Worm (Caenorhabditis elegans) whole organism, young adult: ENCODE measurements around the gene srh-169.

Experiments
- B0035.1 ChIP-seq: sonication (generic microtip); optimal IDR thresholded peaks from 2 replicates; lab custom pipeline; 2016; ENCODE audit warnings: missing genetic modification characterization, mild to moderate bottlenecking, missing compliant biosample characterization, missing genotype, missing genetic modification reagents
- F22D6.2 ChIP-seq: sonication (generic microtip); optimal IDR thresholded peaks from 2 replicates; lab custom pipeline; 2016; ENCODE audit warnings: mild to moderate bottlenecking, missing genetic modification characterization, missing compliant biosample characterization
- F23B12.7 ChIP-seq: sonication (generic microtip); optimal IDR thresholded peaks from 2 replicates; lab custom pipeline; 2017; ENCODE audit warnings: missing genetic modification characterization, mild to moderate bottlenecking, missing compliant biosample characterization, antibody characterized with exemption, moderate library complexity; ENCODE audit not compliant: insufficient read depth
- F49E8.2 ChIP-seq: sonication (generic microtip); optimal IDR thresholded peaks from 3 replicates; lab custom pipeline; 2017; ENCODE audit warnings: missing genetic modification characterization, mild to moderate bottlenecking, missing compliant biosample characterization, antibody characterized with exemption, moderate library complexity; ENCODE audit not compliant: insufficient read depth
- F55B11.4 ChIP-seq: sonication (generic microtip); optimal IDR thresholded peaks from 2 replicates; lab custom pipeline; 2016; ENCODE audit warnings: missing compliant biosample characterization, missing genetic modification characterization, borderline replicate concordance; ENCODE audit not compliant: insufficient read depth
- T26A5.8 ChIP-seq: sonication (generic microtip); optimal IDR thresholded peaks from 2 replicates; lab custom pipeline; 2016; ENCODE audit warnings: missing genetic modification characterization, missing compliant biosample characterization
- aptf-2 ChIP-seq: fragments of 200-800 bp; sonication (Bioruptor generic); conservative IDR thresholded peaks from 2 replicates; pipeline ENCODE4 v1.3.6; 2022; ENCODE audit warnings: missing genetic modification reagents, missing genetic modification characterization, missing compliant biosample characterization
- attf-3 ChIP-seq: fragments of 200-800 bp; sonication (Bioruptor generic); conservative IDR thresholded peaks from 2 replicates; pipeline ENCODE4 v1.3.6; 2022; ENCODE audit warnings: missing genetic modification reagents, missing genetic modification characterization, missing compliant biosample characterization
- attf-6 ChIP-seq: fragments of 200-800 bp; sonication (Bioruptor generic); IDR thresholded peaks from 2 replicates; pipeline ENCODE4 v1.3.6; 2022; ENCODE audit warnings: missing genetic modification reagents, missing genetic modification characterization, missing compliant biosample characterization
- ccch-3 ChIP-seq: fragments of 200-800 bp; sonication (Bioruptor generic); optimal IDR thresholded peaks from 2 replicates; lab custom pipeline; 2018; ENCODE audit warnings: mild to moderate bottlenecking, missing genetic modification characterization, missing compliant biosample characterization
- ceh-91 ChIP-seq: fragments of 200-800 bp; sonication (Bioruptor generic); IDR thresholded peaks from 2 replicates; pipeline ENCODE4 v1.3.6; 2022; ENCODE audit warnings: missing genetic modification reagents, missing genetic modification characterization, missing compliant biosample characterization
- efl-1 ChIP-seq: fragments of 150-350 bp; optimal IDR thresholded peaks from 2 replicates; lab custom pipeline; 2014; ENCODE audit warnings: missing biosample characterization, missing genetic modification reagents, missing genetic modification characterization
- egl-44 ChIP-seq: fragments of 200-800 bp; sonication (Bioruptor generic); IDR thresholded peaks from 2 replicates; pipeline ENCODE4 v1.3.6; 2022; ENCODE audit warnings: missing genetic modification reagents, missing genetic modification characterization, missing compliant biosample characterization
- fkh-3 ChIP-seq: sonication (generic microtip); optimal IDR thresholded peaks from 2 replicates; lab custom pipeline; 2016; ENCODE audit warnings: mild to moderate bottlenecking, missing genetic modification characterization, missing compliant biosample characterization
- lag-1 ChIP-seq: fragments of 200-800 bp; sonication (Bioruptor generic); IDR thresholded peaks from 2 replicates; pipeline ENCODE4 v1.3.6; 2022; ENCODE audit warnings: missing genetic modification reagents, missing genetic modification characterization, missing compliant biosample characterization
- let-526 ChIP-seq: fragments of 200-800 bp; sonication (Bioruptor generic); IDR thresholded peaks from 2 replicates; pipeline ENCODE4 v1.3.6; 2022; ENCODE audit warnings: missing genetic modification reagents, missing genetic modification characterization, missing compliant biosample characterization
- let-607 ChIP-seq, 2 experiments: fragments of 200-800 bp in 1 of 2; sonication (Bioruptor generic) in 1 of 2; sonication (generic microtip) in 1 of 2; optimal IDR thresholded peaks; 2 replicates each; lab custom pipeline; 2016 to 2018; ENCODE audit warnings: mild to moderate bottlenecking in 2 of 2, missing compliant biosample characterization in 2 of 2, missing genetic modification characterization in 2 of 2, moderate library complexity in 2 of 2, missing genotype in 1 of 2
- lir-1 ChIP-seq: fragments of 200-800 bp; sonication (Bioruptor generic); conservative IDR thresholded peaks from 2 replicates; pipeline ENCODE4 v1.3.6; 2022; ENCODE audit warnings: missing genetic modification reagents, missing genetic modification characterization, missing compliant biosample characterization
- madf-10 ChIP-seq: sonication (generic microtip); optimal IDR thresholded peaks from 2 replicates; lab custom pipeline; 2016; ENCODE audit warnings: mild to moderate bottlenecking, missing genetic modification characterization, missing compliant biosample characterization
- madf-6 ChIP-seq: fragments of 200-800 bp; sonication (Bioruptor generic); IDR thresholded peaks from 2 replicates; pipeline ENCODE4 v1.3.6; 2022; ENCODE audit warnings: missing genetic modification reagents, missing genetic modification characterization, missing compliant biosample characterization
- nhr-120 ChIP-seq: fragments of 200-800 bp; sonication (Bioruptor generic); IDR thresholded peaks from 2 replicates; pipeline ENCODE4 v1.3.6; 2022; ENCODE audit warnings: missing genetic modification characterization, missing compliant biosample characterization
- nhr-179 ChIP-seq: sonication (generic microtip); optimal IDR thresholded peaks from 2 replicates; lab custom pipeline; 2016; ENCODE audit warnings: mild to moderate bottlenecking, missing genetic modification characterization, missing compliant biosample characterization
- nhr-27 ChIP-seq: fragments of 200-800 bp; sonication (Bioruptor generic); optimal IDR thresholded peaks from 2 replicates; lab custom pipeline; 2018; ENCODE audit warnings: mild to moderate bottlenecking, missing genetic modification characterization, moderate library complexity, missing compliant biosample characterization
- pbrm-1 ChIP-seq: fragments of 200-800 bp; sonication (Bioruptor generic); IDR thresholded peaks from 2 replicates; pipeline ENCODE4 v1.3.6; 2022; ENCODE audit warnings: missing genetic modification reagents, missing genetic modification characterization, missing compliant biosample characterization
- pha-4 ChIP-seq: fragments of 150-350 bp; sonication (generic microtip); optimal IDR thresholded peaks from 2 replicates; lab custom pipeline; 2014; ENCODE audit warnings: missing biosample characterization, missing genetic modification reagents, missing genetic modification characterization
- rcor-1 ChIP-seq: fragments of 200-800 bp; sonication (Bioruptor generic); IDR thresholded peaks from 2 replicates; pipeline ENCODE4 v1.3.6; 2022; ENCODE audit warnings: missing genetic modification reagents, missing genetic modification characterization, missing compliant biosample characterization
- repo-1 ChIP-seq: sonication (generic microtip); optimal IDR thresholded peaks from 2 replicates; lab custom pipeline; 2017; ENCODE audit warnings: mild to moderate bottlenecking, missing genetic modification characterization, missing compliant biosample characterization
- snpc-1.3 ChIP-seq: sonication (generic microtip); optimal IDR thresholded peaks from 2 replicates; lab custom pipeline; 2017; ENCODE audit warnings: missing genetic modification characterization, mild to moderate bottlenecking, missing compliant biosample characterization, antibody characterized with exemption, moderate library complexity, missing genotype, missing genetic modification reagents; ENCODE audit not compliant: insufficient read depth
- tlf-1 ChIP-seq: fragments of 200-800 bp; sonication (Bioruptor generic); optimal IDR thresholded peaks from 2 replicates; lab custom pipeline; 2018; ENCODE audit warnings: mild to moderate bottlenecking, missing genetic modification characterization, missing compliant biosample characterization
- zim-3 ChIP-seq: sonication (generic microtip); optimal IDR thresholded peaks from 2 replicates; lab custom pipeline; 2017; ENCODE audit warnings: mild to moderate bottlenecking, missing genetic modification characterization, moderate library complexity, missing compliant biosample characterization
- ztf-25 ChIP-seq: fragments of 200-800 bp; sonication (Bioruptor generic); IDR thresholded peaks from 2 replicates; pipeline ENCODE4 v1.3.6; 2022; ENCODE audit warnings: missing genetic modification reagents, missing genetic modification characterization, missing compliant biosample characterization
- ztf-3 ChIP-seq: fragments of 200-800 bp; sonication (Bioruptor generic); optimal IDR thresholded peaks from 2 replicates; lab custom pipeline; 2018; ENCODE audit warnings: mild to moderate bottlenecking, missing genetic modification characterization, missing compliant biosample characterization

srh-169 gene

DNA sequence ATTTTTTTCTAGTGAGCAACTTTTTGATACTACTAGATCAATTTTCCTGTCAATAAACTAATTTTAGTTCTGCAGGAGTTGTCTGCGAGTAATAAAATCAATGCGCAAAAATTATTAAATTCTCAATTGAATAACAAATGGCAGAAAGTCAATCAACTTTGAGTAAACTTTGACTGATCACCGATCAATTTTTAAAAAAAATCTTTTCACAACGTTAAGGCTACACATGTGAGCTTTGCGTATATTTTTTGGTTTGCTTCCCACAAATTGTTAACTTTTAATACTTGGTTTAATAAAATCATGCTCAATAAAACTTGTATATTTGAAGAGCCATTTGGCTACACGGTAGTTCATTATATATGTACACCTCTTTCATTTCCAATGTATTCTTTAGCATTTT lies 39.7 kb upstream of the srh-169 start, which contains the start of gene srh-7:
Gene srh-7, plus strand, starts transcription at position 301 of the 400 bp plus-strand sequence.
- TF ChIP-seq egl-44 (GFP tag; lab: Robert Waterston, UW), result no peak
- no peak for TF ChIP-seq ccch-3 (GFP tag; lab: Kevin White, UChicago)
- TF ChIP-seq lir-1, result no peak
- TF ChIP-seq ceh-91 (GFP tag; lab: Robert Waterston, UW), result no peak
- no peak for TF ChIP-seq efl-1

DNA sequence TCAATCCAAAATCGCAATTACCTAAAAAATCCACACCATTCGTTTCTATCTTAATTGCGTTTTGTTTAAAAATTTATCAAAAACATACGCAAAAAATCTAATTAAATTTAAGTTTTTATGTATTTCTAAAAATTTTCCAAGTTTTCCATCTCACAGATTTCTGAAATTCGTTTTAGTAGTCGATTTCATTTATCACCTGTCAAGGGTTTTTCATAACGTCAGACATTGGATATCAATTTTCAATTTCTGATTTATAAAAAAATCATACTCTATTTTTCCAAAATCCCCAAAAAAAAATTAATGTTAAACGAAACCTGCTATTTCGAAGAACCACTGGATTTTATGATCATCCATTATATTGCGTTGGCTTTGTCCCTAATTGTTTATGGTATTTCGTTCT lies 37.5 kb upstream of the srh-169 start, which contains the start of gene srh-4:
Gene srh-4, plus strand, starts transcription at position 301 of the 400 bp plus-strand sequence.
- TF ChIP-seq egl-44 (GFP tag; lab: Robert Waterston, UW), result no peak
- no peak for TF ChIP-seq aptf-2 (GFP tag; lab: Robert Waterston, UW)
- TF ChIP-seq F23B12.7 (tag; lab: Kevin White, UChicago), result no peak
- TF ChIP-seq F22D6.2 (tag; lab: Kevin White, UChicago), result no peak

- TF ChIP-seq let-526 (GFP tag; lab: Robert Waterston, UW) (no peak), rcor-1 (GFP tag; lab: Robert Waterston, UW) (no peak)
Measured at ce11 chrV:4016780-4017179, 30.9 kb upstream of the srh-169 start, which contains the start of gene srw-89. TSS of gene srw-89 (plus strand) at chrV:4017080.

DNA sequence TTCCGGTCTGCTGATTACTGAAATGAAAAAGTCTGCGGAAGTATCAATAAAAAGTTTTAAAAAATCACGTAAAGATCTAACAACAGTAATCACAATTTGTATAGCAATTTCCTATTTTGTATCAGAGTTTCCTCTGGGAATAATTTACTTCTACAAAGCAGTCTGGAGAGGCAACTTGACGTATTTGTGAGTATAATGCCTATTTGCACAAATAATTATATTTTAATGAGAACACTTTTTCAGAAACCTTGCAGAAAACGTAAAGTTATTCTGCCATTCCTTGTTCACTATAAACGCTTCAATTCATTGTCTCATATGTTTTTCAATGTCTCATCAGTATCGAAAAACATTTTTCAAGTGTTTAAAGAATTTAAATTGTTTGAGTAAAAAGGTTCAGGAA lies 29.1 kb upstream of the srh-169 start:
- TF ChIP-seq lag-1 (GFP tag; lab: Robert Waterston, UW) (no peak), madf-6 (GFP tag; lab: Robert Waterston, UW) (no peak), let-607 (tag; optimal IDR thresholded peaks at IDR 0.05; lab: Kevin White, UChicago) (no peak), snpc-1.3 (no peak), madf-10 (no peak), repo-1 (tag; lab: Kevin White, UChicago) (no peak), F49E8.2 (tag; lab: Kevin White, UChicago) (no peak), F55B11.4 (no peak), tlf-1 (GFP tag; lab: Kevin White, UChicago) (no peak), fkh-3 (tag; lab: Kevin White, UChicago) (no peak), B0035.1 (no peak), pha-4 (tag; lab: Kevin White, UChicago) (no peak), aptf-2 (GFP tag; lab: Robert Waterston, UW) (no peak), attf-3 (GFP tag; lab: Robert Waterston, UW) (no peak), T26A5.8 (no peak), nhr-179 (tag; lab: Kevin White, UChicago) (no peak), ztf-25 (GFP tag; lab: Robert Waterston, UW) (no peak), attf-6 (GFP tag; lab: Robert Waterston, UW) (no peak), nhr-120 (GFP tag; lab: Robert Waterston, UW) (no peak), ztf-3 (GFP tag; lab: Kevin White, UChicago) (no peak)

ce11 chrV:4019188-4019587 lies 28.5 kb upstream of the srh-169 start, which contains the start of gene K09D9.3:
TSS of gene K09D9.3 (plus strand) at chrV:4019488.
- TF ChIP-seq attf-3 (GFP tag; lab: Robert Waterston, UW) (no peak), pbrm-1 (GFP tag; lab: Robert Waterston, UW) (no peak), zim-3 (tag; lab: Kevin White, UChicago) (no peak), ztf-25 (GFP tag; lab: Robert Waterston, UW) (no peak), nhr-27 (tag; lab: Kevin White, UChicago) (no peak), F55B11.4 (no peak), madf-10 (no peak), B0035.1 (no peak)
